Fruit fly (Drosophila melanogaster) whole organism, embryonic: ENCODE measurements around the gene Acp65Aa.

Experiments used
- CG10321 ChIP-seq: fragments of 200-800 bp; sonication (Bioruptor generic); IDR thresholded peaks from 2 replicates; pipeline ENCODE4 v1.3.6; 2022; ENCODE audit warnings: missing biosample characterization, missing genetic modification characterization
- CG10959 ChIP-seq: fragments of 200-800 bp; sonication (Bioruptor generic); IDR thresholded peaks from 2 replicates; pipeline ENCODE4 v1.3.6; 2022; ENCODE audit warnings: missing biosample characterization, missing genetic modification characterization
- CG11723 ChIP-seq: fragments of 200-800 bp; sonication (Bioruptor generic); optimal IDR thresholded peaks from 2 replicates; lab custom pipeline; 2017; ENCODE audit warnings: missing biosample characterization, mild to moderate bottlenecking, missing genetic modification characterization
- CG12155 ChIP-seq: fragments of 200-800 bp; sonication (Bioruptor generic); optimal IDR thresholded peaks from 3 replicates; lab custom pipeline; 2016; ENCODE audit warnings: missing biosample characterization, missing genetic modification characterization
- CG13424 ChIP-seq: fragments of 200-800 bp; sonication (Bioruptor generic); optimal IDR thresholded peaks from 2 replicates; lab custom pipeline; 2019; ENCODE audit warnings: missing biosample characterization, mild to moderate bottlenecking, missing genetic modification characterization, moderate library complexity
- CG14710 ChIP-seq: fragments of 200-800 bp; sonication (Bioruptor generic); optimal IDR thresholded peaks from 3 replicates; lab custom pipeline; 2019; ENCODE audit warnings: missing biosample characterization, mild to moderate bottlenecking, missing genetic modification characterization, moderate library complexity
- CG15696 ChIP-seq: fragments of 200-800 bp; sonication (Bioruptor generic); optimal IDR thresholded peaks from 2 replicates; lab custom pipeline; 2019; ENCODE audit warnings: missing biosample characterization, mild to moderate bottlenecking, missing genetic modification characterization, moderate library complexity
- CG17385 ChIP-seq: fragments of 200-800 bp; sonication (Bioruptor generic); optimal IDR thresholded peaks from 3 replicates; lab custom pipeline; 2018; ENCODE audit warnings: missing biosample characterization, mild to moderate bottlenecking, missing genetic modification characterization
- CG18011 ChIP-seq: fragments of 200-800 bp; sonication (Bioruptor generic); optimal IDR thresholded peaks from 2 replicates; lab custom pipeline; 2017; ENCODE audit warnings: missing biosample characterization, missing genetic modification characterization, mild to moderate bottlenecking, moderate library complexity, missing genotype
- CG31388 ChIP-seq: fragments of 200-800 bp; sonication (Bioruptor generic); optimal IDR thresholded peaks from 2 replicates; lab custom pipeline; 2016; ENCODE audit warnings: missing biosample characterization, missing genetic modification characterization
- CG4707 ChIP-seq: fragments of 200-800 bp; sonication (Bioruptor generic); optimal IDR thresholded peaks from 2 replicates; lab custom pipeline; 2018; ENCODE audit warnings: missing biosample characterization, mild to moderate bottlenecking, missing genetic modification characterization, moderate library complexity
- CG5180 ChIP-seq: fragments of 200-800 bp; sonication (Bioruptor generic); optimal IDR thresholded peaks from 3 replicates; lab custom pipeline; 2017; ENCODE audit warnings: missing biosample characterization, missing genetic modification characterization, mild to moderate bottlenecking, moderate library complexity, missing genetic modification reagents
- CG6254 ChIP-seq: fragments of 200-800 bp; sonication (Bioruptor generic); optimal IDR thresholded peaks from 3 replicates; lab custom pipeline; 2017; ENCODE audit warnings: mild to moderate bottlenecking, missing biosample characterization, missing genetic modification reagents, missing genetic modification characterization
- CG6791 ChIP-seq: fragments of 200-800 bp; sonication (Bioruptor generic); IDR thresholded peaks from 3 replicates; pipeline ENCODE4 v1.3.6; 2022; ENCODE audit warnings: missing biosample characterization, missing genetic modification characterization; ENCODE audit not compliant: partially characterized antibody
- CG7987 ChIP-seq: fragments of 200-800 bp; sonication (Bioruptor generic); optimal IDR thresholded peaks from 2 replicates; lab custom pipeline; 2018; ENCODE audit warnings: missing biosample characterization, mild to moderate bottlenecking, missing genetic modification characterization, moderate library complexity
- CG8290 ChIP-seq, 3 experiments: fragments of 200-800 bp; sonication (Bioruptor generic); optimal IDR thresholded peaks; 2 replicates each; lab custom pipeline; 2016 to 2019; ENCODE audit warnings: missing biosample characterization in 3 of 3, missing genetic modification characterization in 3 of 3, mild to moderate bottlenecking in 2 of 3, moderate library complexity in 1 of 3
- CG8478 ChIP-seq: fragments of >200 bp; optimal IDR thresholded peaks from 2 replicates; lab custom pipeline; 2018
- CG8765 ChIP-seq: fragments of 200-800 bp; sonication (Bioruptor generic); IDR thresholded peaks from 2 replicates; pipeline ENCODE4 v1.3.6; 2022; ENCODE audit warnings: missing biosample characterization, missing genetic modification characterization
- CG9797 ChIP-seq: fragments of 200-800 bp; sonication (Bioruptor generic); optimal IDR thresholded peaks from 3 replicates; lab custom pipeline; 2018; ENCODE audit warnings: missing biosample characterization, mild to moderate bottlenecking, missing genetic modification characterization
- Dad ChIP-seq: fragments of 200-800 bp; sonication (Bioruptor generic); optimal IDR thresholded peaks from 3 replicates; lab custom pipeline; 2016; ENCODE audit warnings: missing biosample characterization, missing genetic modification characterization
- Drgx ChIP-seq: fragments of 200-800 bp; sonication (Bioruptor generic); IDR thresholded peaks from 2 replicates; pipeline ENCODE4 v1.3.6; 2022; ENCODE audit warnings: missing biosample characterization, missing genetic modification characterization
- Gsc ChIP-seq: fragments of 200-800 bp; sonication (Bioruptor generic); IDR thresholded peaks from 2 replicates; pipeline ENCODE4 v1.3.6; 2022; ENCODE audit warnings: missing biosample characterization, missing genetic modification characterization
- H2.0 ChIP-seq: fragments of 200-800 bp; sonication (Bioruptor generic); IDR thresholded peaks from 2 replicates; pipeline ENCODE4 v1.3.6; 2022; ENCODE audit warnings: missing biosample characterization, missing genetic modification characterization
- NFAT ChIP-seq: fragments of 200-800 bp; sonication (Bioruptor generic); IDR thresholded peaks from 2 replicates; pipeline ENCODE4 v1.3.6; 2022; ENCODE audit warnings: missing biosample characterization, missing genetic modification characterization
- Nf-YA ChIP-seq: fragments of 200-800 bp; sonication (Bioruptor generic); IDR thresholded peaks from 2 replicates; pipeline ENCODE4 v1.3.6; 2022; ENCODE audit warnings: missing biosample characterization, missing genetic modification characterization
- Ptx1 ChIP-seq: fragments of 200-800 bp; sonication (Bioruptor generic); IDR thresholded peaks from 2 replicates; pipeline ENCODE4 v1.3.6; 2022; ENCODE audit warnings: missing biosample characterization, missing genetic modification characterization
- Sox100B ChIP-seq: fragments of 200-800 bp; sonication (Bioruptor generic); optimal IDR thresholded peaks from 3 replicates; lab custom pipeline; 2018; ENCODE audit warnings: missing biosample characterization, mild to moderate bottlenecking, missing genetic modification characterization
- Spps ChIP-seq: fragments of 200-800 bp; sonication (Bioruptor generic); optimal IDR thresholded peaks from 2 replicates; lab custom pipeline; 2018; ENCODE audit warnings: missing biosample characterization, mild to moderate bottlenecking, missing genetic modification characterization
- Stat92E ChIP-seq, 3 experiments: fragments of >200 bp in 2 of 3; fragments of 200-800 bp in 1 of 3; sonication (Bioruptor generic) in 1 of 3; optimal IDR thresholded peaks; 2 replicates each; lab custom pipeline; 2017 to 2019; ENCODE audit warnings: missing biosample characterization in 3 of 3, missing genetic modification characterization in 3 of 3, mild to moderate bottlenecking in 1 of 3, moderate library complexity in 1 of 3
- amos ChIP-seq: fragments of 200-800 bp; sonication (Bioruptor generic); IDR thresholded peaks from 2 replicates; pipeline ENCODE4 v1.3.6; 2022; ENCODE audit warnings: missing biosample characterization, missing genetic modification characterization; ENCODE audit not compliant: partially characterized antibody
- ara ChIP-seq: fragments of 200-800 bp; sonication (Bioruptor generic); IDR thresholded peaks from 2 replicates; pipeline ENCODE4 v1.3.6; 2022; ENCODE audit warnings: missing biosample characterization, missing genetic modification characterization
- az2 ChIP-seq: fragments of 200-800 bp; sonication (Bioruptor generic); optimal IDR thresholded peaks from 3 replicates; lab custom pipeline; 2016; ENCODE audit warnings: missing biosample characterization, missing genetic modification characterization
- bowl ChIP-seq: fragments of 200-800 bp; sonication (Bioruptor generic); IDR thresholded peaks from 2 replicates; pipeline ENCODE4 v1.3.6; 2022; ENCODE audit warnings: missing biosample characterization, missing genetic modification characterization
- br ChIP-seq: fragments of >200 bp; optimal IDR thresholded peaks from 2 replicates; lab custom pipeline; 2017
- caup ChIP-seq: fragments of 200-800 bp; sonication (Bioruptor generic); optimal IDR thresholded peaks from 3 replicates; lab custom pipeline; 2017; ENCODE audit warnings: missing biosample characterization, mild to moderate bottlenecking, missing genetic modification characterization, moderate library complexity; ENCODE audit not compliant: severe bottlenecking
- dpn ChIP-seq, 2 experiments: fragments of 200-800 bp; sonication (Bioruptor generic); optimal IDR thresholded peaks; 3 replicates each; lab custom pipeline; 2016; ENCODE audit warnings: missing biosample characterization in 2 of 2, missing genetic modification characterization in 2 of 2
- gem ChIP-seq: fragments of 200-800 bp; sonication (Bioruptor generic); optimal IDR thresholded peaks from 2 replicates; lab custom pipeline; 2019; ENCODE audit warnings: missing biosample characterization, mild to moderate bottlenecking, missing genetic modification characterization, moderate library complexity
- gsb ChIP-seq: fragments of 200-800 bp; sonication (Bioruptor generic); IDR thresholded peaks from 2 replicates; pipeline ENCODE4 v1.3.6; 2022; ENCODE audit warnings: missing biosample characterization, missing genetic modification characterization
- ham ChIP-seq: fragments of 200-800 bp; sonication (Bioruptor generic); IDR thresholded peaks from 2 replicates; pipeline ENCODE4 v1.3.6; 2022; ENCODE audit warnings: missing biosample characterization, missing genetic modification characterization
- kay ChIP-seq: fragments of 200-800 bp; sonication (Bioruptor generic); optimal IDR thresholded peaks from 2 replicates; lab custom pipeline; 2016; ENCODE audit warnings: missing biosample characterization, missing genetic modification characterization
- knrl ChIP-seq: fragments of 200-800 bp; sonication (Bioruptor generic); IDR thresholded peaks from 3 replicates; pipeline ENCODE4 v1.3.6; 2022; ENCODE audit warnings: missing biosample characterization, missing genetic modification characterization; ENCODE audit not compliant: partially characterized antibody
- nau ChIP-seq: fragments of 200-800 bp; sonication (Bioruptor generic); optimal IDR thresholded peaks from 3 replicates; lab custom pipeline; 2017; ENCODE audit warnings: missing biosample characterization, mild to moderate bottlenecking, missing genetic modification characterization, missing genetic modification reagents
- pb ChIP-seq: fragments of 200-800 bp; sonication (Bioruptor generic); optimal IDR thresholded peaks from 3 replicates; lab custom pipeline; 2016; ENCODE audit warnings: missing biosample characterization, missing genetic modification characterization
- ro ChIP-seq: fragments of 200-800 bp; sonication (Bioruptor generic); IDR thresholded peaks from 2 replicates; pipeline ENCODE4 v1.3.6; 2022; ENCODE audit warnings: missing biosample characterization, missing genetic modification characterization
- scrt ChIP-seq: fragments of 200-800 bp; sonication (Bioruptor generic); optimal IDR thresholded peaks from 2 replicates; lab custom pipeline; 2018; ENCODE audit warnings: missing biosample characterization, mild to moderate bottlenecking, missing genetic modification characterization, moderate library complexity
- sob ChIP-seq: fragments of 200-800 bp; sonication (Bioruptor generic); IDR thresholded peaks from 2 replicates; pipeline ENCODE4 v1.3.6; 2022; ENCODE audit warnings: missing biosample characterization, missing genetic modification characterization
- tio ChIP-seq: fragments of 200-800 bp; sonication (Bioruptor generic); optimal IDR thresholded peaks from 2 replicates; lab custom pipeline; 2017; ENCODE audit warnings: missing biosample characterization, missing genetic modification characterization, inconsistent platforms
- wor ChIP-seq: fragments of 200-800 bp; sonication (Bioruptor generic); IDR thresholded peaks from 2 replicates; pipeline ENCODE4 v1.3.6; 2022; ENCODE audit warnings: missing biosample characterization, missing genetic modification characterization

Acp65Aa gene

DNA sequence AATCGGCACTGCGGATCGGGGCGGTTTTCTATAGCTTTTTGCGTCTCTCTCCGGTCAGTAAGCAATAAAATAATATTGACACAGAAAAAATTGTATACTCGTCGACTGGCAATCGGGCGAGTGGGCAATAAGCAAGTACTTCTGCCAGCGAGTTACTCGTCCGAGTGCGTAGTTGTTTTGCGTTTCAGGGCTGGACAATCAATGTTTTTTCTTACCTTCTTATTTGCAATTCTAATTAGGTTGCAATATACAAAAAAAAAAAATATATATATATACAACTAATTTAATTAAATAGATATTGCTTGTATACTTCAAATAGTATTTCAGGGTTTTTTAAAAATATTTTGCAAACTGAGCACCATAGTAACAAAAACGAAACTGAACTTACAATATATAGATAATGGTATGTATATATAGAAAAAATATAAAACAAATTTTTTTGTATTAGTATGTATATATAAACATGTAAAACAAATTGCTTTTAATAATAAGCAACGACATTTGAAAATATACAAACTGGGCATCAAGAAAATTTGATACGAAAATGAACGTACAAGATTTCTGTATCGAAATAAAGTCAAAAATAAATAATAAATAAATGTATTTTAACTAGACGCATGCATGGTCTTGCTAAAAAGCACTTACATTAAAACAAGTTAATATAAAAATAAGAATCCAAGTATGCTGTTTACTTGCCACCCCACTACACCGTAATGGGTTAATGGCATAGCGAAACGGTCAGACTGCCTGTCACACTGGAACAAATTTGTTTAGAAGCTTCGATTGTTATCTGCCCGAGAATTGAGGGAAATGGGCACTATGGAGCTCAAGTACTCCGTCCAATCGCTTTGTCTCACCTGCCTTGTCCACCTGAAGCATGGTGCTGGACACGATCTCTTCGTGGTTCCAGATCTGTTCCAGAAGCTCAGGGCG is 36.7 kb upstream of the Acp65Aa start, which contains the start of the genes D19A and CG7386 (continued):
- peak; percentile 33 to 62 for TF ChIP-seq dpn (GFP tag; optimal IDR thresholded peaks at IDR 0.05; lab: Kevin White, UChicago)
- no peak for TF ChIP-seq CG10321 (GFP tag; lab: Robert Waterston, UW)
- no peak for TF ChIP-seq CG9797
- no peak for TF ChIP-seq ro (GFP tag; lab: Robert Waterston, UW)
- TF ChIP-seq CG8478 (lab: Kevin White, UChicago): no peak
- TF ChIP-seq CG18011 (GFP tag; lab: Kevin White, UChicago): no peak
- TF ChIP-seq CG6254 (GFP tag; lab: Kevin White, UChicago): no peak
- TF ChIP-seq H2.0 (GFP tag; lab: Robert Waterston, UW): peak; percentile 59
- no peak for TF ChIP-seq Dad (GFP tag; lab: Kevin White, UChicago)
- TF ChIP-seq nau: no peak
- TF ChIP-seq Gsc: no peak
- TF ChIP-seq wor: peak; percentile 42; the same call in 1 of the 2 replicates
- peak; percentile 71 for TF ChIP-seq CG10959 (GFP tag; lab: Robert Waterston, UW)
- TF ChIP-seq CG6791 (GFP tag; lab: Robert Waterston, UW): peak; percentile 41; the same call in 1 of the 3 replicates
- peak; percentile 49 for TF ChIP-seq caup (GFP tag; lab: Kevin White, UChicago)
- peak; percentile 70 for TF ChIP-seq sob
- TF ChIP-seq Spps (tag; lab: Kevin White, UChicago): no peak
- peak; percentile 40 for TF ChIP-seq az2
- TF ChIP-seq CG31388 (GFP tag; lab: Kevin White, UChicago): no peak
- TF ChIP-seq amos (GFP tag; lab: Robert Waterston, UW): peak; percentile 34; the same call in 1 of the 2 replicates
- TF ChIP-seq bowl (GFP tag; lab: Robert Waterston, UW): peak; percentile 56
- peak; percentile 28 for TF ChIP-seq CG17385 (GFP tag; lab: Kevin White, UChicago)
- TF ChIP-seq ham: no peak
- TF ChIP-seq CG8765: no peak
- TF ChIP-seq CG14710 (tag; lab: Kevin White, UChicago): peak; percentile 47
- TF ChIP-seq scrt (GFP tag; lab: Kevin White, UChicago): peak; percentile 8
- peak; percentile 33; the same call in 1 of the 2 replicates for TF ChIP-seq ara
- peak; percentile 74 for TF ChIP-seq gem
- TF ChIP-seq Sox100B: peak; percentile 53
- 0 out of 2 replicates have a peak, but pooled peaks have one; percentile 14 for TF ChIP-seq Nf-YA
- TF ChIP-seq kay: peak; percentile 5
- peak; percentile 75 for TF ChIP-seq NFAT
- peak; percentile 55 for TF ChIP-seq Drgx (GFP tag; lab: Robert Waterston, UW)
- TF ChIP-seq CG15696: peak; percentile 31
- peak; percentile 46 for TF ChIP-seq pb (GFP tag; lab: Kevin White, UChicago)
- peak; percentile 4 for TF ChIP-seq CG8290 (GFP tag; optimal IDR thresholded peaks at IDR 0.05; lab: Kevin White, UChicago)
- TF ChIP-seq CG8290 (tag; optimal IDR thresholded peaks at IDR 0.05; lab: Kevin White, UChicago): peak in 1 of 2 experiments; percentile 86
- no peak for TF ChIP-seq Stat92E (GFP tag; optimal IDR thresholded peaks at IDR 0.05; lab: Kevin White, UChicago)
- TF ChIP-seq Ptx1 (GFP tag; lab: Robert Waterston, UW): peak; percentile 67
- peak; percentile 100 for TF ChIP-seq CG12155 (GFP tag; lab: Kevin White, UChicago)
- no peak for TF ChIP-seq CG4707 (GFP tag; lab: Kevin White, UChicago)
- TF ChIP-seq CG13424: peak; percentile 68
- TF ChIP-seq knrl (GFP tag; lab: Robert Waterston, UW): peak; percentile 39; the same call in 2 of the 3 replicates
- peak; percentile 15; the same call in 1 of the 2 replicates for TF ChIP-seq gsb
- TF ChIP-seq CG5180: peak; percentile 29
- no peak for TF ChIP-seq br
- peak; percentile 16 for TF ChIP-seq CG11723
- TF ChIP-seq CG7987 (GFP tag; lab: Kevin White, UChicago): peak; percentile 30
- no peak for TF ChIP-seq tio
